Worm (Caenorhabditis elegans): ENCODE measurements around the gene skr-14.

ce11 chrV:4386173-4386572, 35.2 kb downstream of the skr-14 start, which contains the start of gene F13A2.10:
- TF ChIP-seq W03F9.2 (tag; optimal IDR thresholded peaks at IDR 0.05) (no peak), dao-5 (tag; optimal IDR thresholded peaks at IDR 0.05) (no peak)
